Worm (Caenorhabditis elegans) whole organism, early embryonic: ENCODE results near the gene txt-17.

Experiments used
- B0310.2 ChIP-seq: sonication (generic microtip); optimal IDR thresholded peaks from 2 replicates; lab custom pipeline; 2016; ENCODE audit warnings: mild to moderate bottlenecking, missing genetic modification characterization, missing compliant biosample characterization
- F13C5.2 ChIP-seq: sonication (generic microtip); optimal IDR thresholded peaks from 2 replicates; lab custom pipeline; 2017; ENCODE audit warnings: mild to moderate bottlenecking, missing genetic modification characterization, inconsistent platforms, missing compliant biosample characterization
- ama-1 ChIP-seq: fragments of 150-350 bp; optimal IDR thresholded peaks from 2 replicates; lab custom pipeline; 2014
- ceh-13 ChIP-seq: fragments of 200-800 bp; sonication (Bioruptor generic); optimal IDR thresholded peaks from 2 replicates; lab custom pipeline; 2018; ENCODE audit warnings: mild to moderate bottlenecking, missing genetic modification characterization, missing compliant biosample characterization
- ceh-36 ChIP-seq: sonication (generic microtip); optimal IDR thresholded peaks from 2 replicates; lab custom pipeline; 2016; ENCODE audit warnings: missing genetic modification characterization, inconsistent platforms, missing compliant biosample characterization
- ets-7 ChIP-seq: sonication (generic microtip); optimal IDR thresholded peaks from 2 replicates; lab custom pipeline; 2016; ENCODE audit warnings: missing genotype, missing genetic modification characterization, missing compliant biosample characterization
- flt-1 ChIP-seq: fragments of 200-800 bp; sonication (Bioruptor generic); IDR thresholded peaks from 2 replicates; pipeline ENCODE4 v1.3.6; 2022; ENCODE audit warnings: missing genetic modification characterization, missing compliant biosample characterization
- hmbx-1 ChIP-seq: sonication (generic microtip); optimal IDR thresholded peaks from 2 replicates; lab custom pipeline; 2016; ENCODE audit warnings: mild to moderate bottlenecking, missing genetic modification characterization, missing compliant biosample characterization
- hnd-1 ChIP-seq: sonication (generic microtip); optimal IDR thresholded peaks from 2 replicates; lab custom pipeline; 2016; ENCODE audit warnings: missing genetic modification characterization, missing compliant biosample characterization
- scrt-1 ChIP-seq: fragments of 200-800 bp; sonication (Bioruptor generic); IDR thresholded peaks from 2 replicates; pipeline ENCODE4 v1.3.6; 2022; ENCODE audit warnings: missing genetic modification characterization, missing compliant biosample characterization
- sea-1 ChIP-seq: fragments of 200-800 bp; sonication (Bioruptor generic); conservative IDR thresholded peaks from 2 replicates; pipeline ENCODE4 v1.3.6; 2022; ENCODE audit warnings: missing genetic modification characterization, missing compliant biosample characterization
- tbx-11 ChIP-seq: fragments of 200-800 bp; sonication (Bioruptor generic); IDR thresholded peaks from 2 replicates; pipeline ENCODE4 v1.3.6; 2022; ENCODE audit warnings: missing genetic modification characterization, missing compliant biosample characterization
- tbx-37 ChIP-seq: fragments of 200-800 bp; sonication (Bioruptor generic); conservative IDR thresholded peaks from 2 replicates; pipeline ENCODE4 v1.3.6; 2022; ENCODE audit warnings: missing genetic modification reagents, missing genetic modification characterization, missing compliant biosample characterization
- tra-4 ChIP-seq: sonication (generic microtip); optimal IDR thresholded peaks from 2 replicates; lab custom pipeline; 2017; ENCODE audit warnings: missing genetic modification characterization, missing compliant biosample characterization

DNA sequence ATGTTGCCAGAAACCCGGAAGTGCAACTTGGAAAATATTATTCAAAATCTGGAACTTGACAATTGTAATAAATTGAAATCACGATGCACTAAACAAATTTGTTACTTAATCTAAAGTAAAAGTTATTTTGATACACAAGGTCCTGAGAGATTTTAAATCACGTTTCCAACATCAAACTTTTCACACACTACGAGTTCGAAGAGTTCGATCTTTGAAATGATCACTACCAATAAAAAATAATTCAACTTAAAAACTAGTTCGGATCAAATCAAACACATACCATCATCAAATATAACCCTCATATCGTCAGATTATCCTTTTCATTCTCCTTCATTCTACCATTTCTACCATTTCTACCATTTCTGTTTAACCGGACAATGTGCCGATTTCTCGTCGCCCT is 47.0 kb downstream of the txt-17 start, which contains the start of gene spig-10:
- no peak for TF ChIP-seq ama-1 (lab: Kevin White, UChicago)
- TF ChIP-seq ceh-36 (tag; lab: Kevin White, UChicago): no peak
- TF ChIP-seq F13C5.2 (tag; lab: Kevin White, UChicago): no peak
- no peak for TF ChIP-seq hnd-1 (tag; lab: Kevin White, UChicago)
- no peak for TF ChIP-seq tra-4 (tag; lab: Kevin White, UChicago)
- no peak for TF ChIP-seq B0310.2 (tag; lab: Kevin White, UChicago)
- TF ChIP-seq flt-1: no peak
- TF ChIP-seq ceh-13 (GFP tag; lab: Kevin White, UChicago): no peak
- no peak for TF ChIP-seq scrt-1 (GFP tag; lab: Robert Waterston, UW)
- no peak for TF ChIP-seq tbx-37 (GFP tag; lab: Robert Waterston, UW)
- TF ChIP-seq tbx-11 (GFP tag; lab: Robert Waterston, UW): no peak
- TF ChIP-seq sea-1 (GFP tag; lab: Robert Waterston, UW): no peak
- TF ChIP-seq ets-7 (tag; lab: Kevin White, UChicago): no peak
- TF ChIP-seq hmbx-1 (tag; lab: Kevin White, UChicago): no peak
